Fruit fly (Drosophila melanogaster) whole organism, embryonic: ENCODE results near the gene mrva.

Experiments
- CG10654 ChIP-seq: fragments of 200-800 bp; sonication (Bioruptor generic); optimal IDR thresholded peaks from 2 replicates; lab custom pipeline; 2016; ENCODE audit warnings: missing biosample characterization, missing genetic modification characterization
- CG11093 ChIP-seq: fragments of 200-800 bp; sonication (Bioruptor generic); IDR thresholded peaks from 3 replicates; pipeline ENCODE4 v1.3.6; 2022; ENCODE audit warnings: missing biosample characterization, missing genetic modification characterization
- CG13775 ChIP-seq: fragments of 200-800 bp; sonication (Bioruptor generic); optimal IDR thresholded peaks from 3 replicates; lab custom pipeline; 2017; ENCODE audit warnings: missing biosample characterization, mild to moderate bottlenecking, missing genetic modification characterization
- CG14710 ChIP-seq: fragments of 200-800 bp; sonication (Bioruptor generic); optimal IDR thresholded peaks from 3 replicates; lab custom pipeline; 2019; ENCODE audit warnings: missing biosample characterization, mild to moderate bottlenecking, missing genetic modification characterization, moderate library complexity
- CG14965 ChIP-seq: fragments of 200-800 bp; sonication (Bioruptor generic); optimal IDR thresholded peaks from 2 replicates; lab custom pipeline; 2016; ENCODE audit warnings: missing biosample characterization, missing genetic modification characterization, borderline replicate concordance
- CG1602 ChIP-seq: fragments of 200-800 bp; sonication (Bioruptor generic); optimal IDR thresholded peaks from 3 replicates; lab custom pipeline; 2016; ENCODE audit warnings: missing biosample characterization, missing genetic modification characterization
- CG1603 ChIP-seq: fragments of 200-800 bp; sonication (Bioruptor generic); optimal IDR thresholded peaks from 2 replicates; lab custom pipeline; 2019; ENCODE audit warnings: missing biosample characterization, mild to moderate bottlenecking, missing genetic modification characterization, moderate library complexity
- CG16813 ChIP-seq: fragments of 200-800 bp; sonication (Bioruptor generic); IDR thresholded peaks from 3 replicates; pipeline ENCODE4 v1.3.6; 2022; ENCODE audit warnings: missing biosample characterization, missing genetic modification characterization; ENCODE audit not compliant: partially characterized antibody
- CG16815 ChIP-seq: fragments of 200-800 bp; sonication (Bioruptor generic); optimal IDR thresholded peaks from 3 replicates; lab custom pipeline; 2017; ENCODE audit warnings: missing biosample characterization, mild to moderate bottlenecking, missing genetic modification characterization
- CG2199 ChIP-seq: fragments of 200-800 bp; sonication (Bioruptor generic); IDR thresholded peaks from 3 replicates; pipeline ENCODE4 v1.3.6; 2022; ENCODE audit warnings: missing biosample characterization, missing genetic modification characterization
- CG2889 ChIP-seq: fragments of 200-800 bp; sonication (Bioruptor generic); IDR thresholded peaks from 3 replicates; pipeline ENCODE4 v1.3.6; 2022; ENCODE audit warnings: missing biosample characterization, missing genetic modification characterization
- CG30020 ChIP-seq: fragments of 200-800 bp; optimal IDR thresholded peaks from 2 replicates; lab custom pipeline; 2019; ENCODE audit warnings: missing biosample characterization, mild to moderate bottlenecking, missing genetic modification characterization, moderate library complexity
- CG3281 ChIP-seq: fragments of 200-800 bp; sonication (Bioruptor generic); optimal IDR thresholded peaks from 3 replicates; lab custom pipeline; 2017; ENCODE audit warnings: missing biosample characterization, mild to moderate bottlenecking, missing genetic modification characterization
- CG33557 ChIP-seq: fragments of 200-800 bp; sonication (Bioruptor generic); optimal IDR thresholded peaks from 2 replicates; lab custom pipeline; 2019; ENCODE audit warnings: missing biosample characterization, mild to moderate bottlenecking, missing genetic modification characterization, moderate library complexity
- CG4820 ChIP-seq: fragments of 200-800 bp; sonication (Bioruptor generic); optimal IDR thresholded peaks from 3 replicates; lab custom pipeline; 2016; ENCODE audit warnings: missing biosample characterization, missing genetic modification characterization
- CG4854 ChIP-seq: fragments of 200-800 bp; sonication (Bioruptor generic); optimal IDR thresholded peaks from 2 replicates; lab custom pipeline; 2016; ENCODE audit warnings: missing biosample characterization, missing genetic modification characterization, inconsistent platforms
- CG6254 ChIP-seq: fragments of 200-800 bp; sonication (Bioruptor generic); optimal IDR thresholded peaks from 3 replicates; lab custom pipeline; 2017; ENCODE audit warnings: mild to moderate bottlenecking, missing biosample characterization, missing genetic modification reagents, missing genetic modification characterization
- CG6765 ChIP-seq: fragments of 200-800 bp; sonication (Bioruptor generic); optimal IDR thresholded peaks from 3 replicates; lab custom pipeline; 2017; ENCODE audit warnings: missing biosample characterization, mild to moderate bottlenecking, missing genetic modification characterization
- CG8281 ChIP-seq: fragments of 200-800 bp; sonication (Bioruptor generic); optimal IDR thresholded peaks from 2 replicates; lab custom pipeline; 2018; ENCODE audit warnings: missing biosample characterization, mild to moderate bottlenecking, missing genetic modification characterization, moderate library complexity
- CG9437 ChIP-seq: fragments of 200-800 bp; sonication (Bioruptor generic); optimal IDR thresholded peaks from 2 replicates; lab custom pipeline; 2018; ENCODE audit warnings: missing biosample characterization, mild to moderate bottlenecking, missing genetic modification characterization
- CG9797 ChIP-seq: fragments of 200-800 bp; sonication (Bioruptor generic); optimal IDR thresholded peaks from 3 replicates; lab custom pipeline; 2018; ENCODE audit warnings: missing biosample characterization, mild to moderate bottlenecking, missing genetic modification characterization
- CrebB ChIP-seq: fragments of 200-800 bp; sonication (Bioruptor generic); optimal IDR thresholded peaks from 3 replicates; lab custom pipeline; 2018; ENCODE audit warnings: missing biosample characterization, mild to moderate bottlenecking, missing genetic modification characterization
- D19B ChIP-seq: fragments of 200-800 bp; sonication (Bioruptor generic); optimal IDR thresholded peaks from 2 replicates; lab custom pipeline; 2017; ENCODE audit warnings: missing biosample characterization, mild to moderate bottlenecking, missing genetic modification characterization
- Dek ChIP-seq: fragments of 200-800 bp; sonication (Bioruptor generic); optimal IDR thresholded peaks from 3 replicates; lab custom pipeline; 2019; ENCODE audit warnings: missing biosample characterization, mild to moderate bottlenecking, missing genetic modification characterization, moderate library complexity
- Dp ChIP-seq: fragments of 200-800 bp; sonication (Bioruptor generic); optimal IDR thresholded peaks from 2 replicates; lab custom pipeline; 2018; ENCODE audit warnings: missing biosample characterization, mild to moderate bottlenecking, missing genetic modification characterization, moderate library complexity
- HHEX ChIP-seq: fragments of 200-800 bp; sonication (Bioruptor generic); optimal IDR thresholded peaks from 3 replicates; lab custom pipeline; 2017; ENCODE audit warnings: missing biosample characterization, mild to moderate bottlenecking, missing genetic modification characterization, missing genetic modification reagents
- Hmx ChIP-seq: fragments of 200-800 bp; sonication (Bioruptor generic); optimal IDR thresholded peaks from 2 replicates; lab custom pipeline; 2016; ENCODE audit warnings: missing biosample characterization, missing genetic modification characterization
- Hr39 ChIP-seq: fragments of >200 bp; optimal IDR thresholded peaks from 2 replicates; lab custom pipeline; 2017
- Ravus ChIP-seq: fragments of 200-800 bp; sonication (Bioruptor generic); IDR thresholded peaks from 2 replicates; pipeline ENCODE4 v1.3.6; 2022; ENCODE audit warnings: missing biosample characterization, missing genetic modification characterization
- TFAM ChIP-seq: fragments of 200-800 bp; sonication (Bioruptor generic); optimal IDR thresholded peaks from 2 replicates; lab custom pipeline; 2017; ENCODE audit warnings: missing biosample characterization, missing genetic modification characterization, inconsistent platforms
- cad ChIP-seq: fragments of >200 bp; optimal IDR thresholded peaks from 2 replicates; lab custom pipeline; 2017; ENCODE audit warnings: missing biosample characterization, missing genetic modification characterization
- caup ChIP-seq: fragments of 200-800 bp; sonication (Bioruptor generic); optimal IDR thresholded peaks from 3 replicates; lab custom pipeline; 2017; ENCODE audit warnings: missing biosample characterization, mild to moderate bottlenecking, missing genetic modification characterization, moderate library complexity; ENCODE audit not compliant: severe bottlenecking
- danr ChIP-seq: fragments of 200-800 bp; sonication (Bioruptor generic); IDR thresholded peaks from 2 replicates; pipeline ENCODE4 v1.3.6; 2022; ENCODE audit warnings: missing biosample characterization, missing genetic modification characterization
- dysf ChIP-seq: fragments of 200-800 bp; sonication (Bioruptor generic); IDR thresholded peaks from 3 replicates; pipeline ENCODE4 v1.3.6; 2022; ENCODE audit warnings: missing biosample characterization, missing genetic modification characterization
- en ChIP-seq: fragments of 200-800 bp; sonication (Bioruptor generic); optimal IDR thresholded peaks from 2 replicates; lab custom pipeline; 2016; ENCODE audit warnings: missing biosample characterization, missing genetic modification characterization
- esg ChIP-seq: fragments of 200-800 bp; sonication (Bioruptor generic); conservative IDR thresholded peaks from 2 replicates; pipeline ENCODE4 v1.3.6; 2022; ENCODE audit warnings: missing biosample characterization, missing genetic modification characterization
- gsb-n ChIP-seq: fragments of 200-800 bp; sonication (Bioruptor generic); optimal IDR thresholded peaks from 3 replicates; lab custom pipeline; 2018; ENCODE audit warnings: missing biosample characterization, mild to moderate bottlenecking, missing genetic modification characterization
- hb ChIP-seq: fragments of 200-800 bp; sonication (Bioruptor generic); IDR thresholded peaks from 3 replicates; pipeline ENCODE4 v1.3.6; 2022; ENCODE audit warnings: missing biosample characterization, missing genetic modification characterization; ENCODE audit not compliant: partially characterized antibody
- inv ChIP-seq: fragments of 200-800 bp; sonication (Bioruptor generic); IDR thresholded peaks from 2 replicates; pipeline ENCODE4 v1.3.6; 2022; ENCODE audit warnings: missing biosample characterization, missing genetic modification characterization; ENCODE audit not compliant: partially characterized antibody
- lab ChIP-seq: fragments of 200-800 bp; sonication (Bioruptor generic); optimal IDR thresholded peaks from 3 replicates; lab custom pipeline; 2017; ENCODE audit warnings: missing biosample characterization, missing genetic modification characterization, mild to moderate bottlenecking, moderate library complexity, missing genetic modification reagents
- lov ChIP-seq, 2 experiments: fragments of 200-800 bp in 1 of 2; fragments of >200 bp in 1 of 2; sonication (Bioruptor generic) in 1 of 2; IDR thresholded peaks in 1 of 2; optimal IDR thresholded peaks in 1 of 2; 2 replicates in 1 of 2; 3 replicates in 1 of 2; pipeline versions ENCODE4 v1.3.6 to Lab custom; 2017 to 2022; ENCODE audit warnings: missing biosample characterization in 1 of 2, missing genetic modification characterization in 1 of 2
- maf-S ChIP-seq: fragments of 200-800 bp; sonication (Bioruptor generic); optimal IDR thresholded peaks from 2 replicates; lab custom pipeline; 2016; ENCODE audit warnings: missing biosample characterization, missing genetic modification characterization
- mld ChIP-seq: fragments of 200-800 bp; sonication (Bioruptor generic); IDR thresholded peaks from 3 replicates; pipeline ENCODE4 v1.3.6; 2022; ENCODE audit warnings: missing biosample characterization, missing genetic modification characterization; ENCODE audit not compliant: partially characterized antibody
- oc ChIP-seq: fragments of 200-800 bp; sonication (Bioruptor generic); optimal IDR thresholded peaks from 2 replicates; lab custom pipeline; 2018; ENCODE audit warnings: missing biosample characterization, mild to moderate bottlenecking, missing genetic modification characterization, moderate library complexity
- sqz ChIP-seq: fragments of 200-800 bp; sonication (Bioruptor generic); optimal IDR thresholded peaks from 3 replicates; lab custom pipeline; 2018; ENCODE audit warnings: missing biosample characterization, mild to moderate bottlenecking, missing genetic modification characterization
- ttk ChIP-seq: fragments of 200-800 bp; sonication (Bioruptor generic); IDR thresholded peaks from 2 replicates; pipeline ENCODE4 v2.1.2; 2022; ENCODE audit warnings: missing biosample characterization, missing genetic modification characterization
- usp ChIP-seq: fragments of >200 bp; optimal IDR thresholded peaks from 2 replicates; lab custom pipeline; 2017; ENCODE audit warnings: missing biosample characterization, missing genetic modification characterization
- vvl ChIP-seq: fragments of 200-800 bp; sonication (Bioruptor generic); IDR thresholded peaks from 2 replicates; pipeline ENCODE4 v1.3.6; 2022; ENCODE audit warnings: missing biosample characterization, missing genetic modification characterization
- wek ChIP-seq: fragments of 200-800 bp; sonication (Bioruptor generic); optimal IDR thresholded peaks from 3 replicates; lab custom pipeline; 2018; ENCODE audit warnings: missing biosample characterization, mild to moderate bottlenecking, missing genetic modification characterization, moderate library complexity

The mrva gene

DNA sequence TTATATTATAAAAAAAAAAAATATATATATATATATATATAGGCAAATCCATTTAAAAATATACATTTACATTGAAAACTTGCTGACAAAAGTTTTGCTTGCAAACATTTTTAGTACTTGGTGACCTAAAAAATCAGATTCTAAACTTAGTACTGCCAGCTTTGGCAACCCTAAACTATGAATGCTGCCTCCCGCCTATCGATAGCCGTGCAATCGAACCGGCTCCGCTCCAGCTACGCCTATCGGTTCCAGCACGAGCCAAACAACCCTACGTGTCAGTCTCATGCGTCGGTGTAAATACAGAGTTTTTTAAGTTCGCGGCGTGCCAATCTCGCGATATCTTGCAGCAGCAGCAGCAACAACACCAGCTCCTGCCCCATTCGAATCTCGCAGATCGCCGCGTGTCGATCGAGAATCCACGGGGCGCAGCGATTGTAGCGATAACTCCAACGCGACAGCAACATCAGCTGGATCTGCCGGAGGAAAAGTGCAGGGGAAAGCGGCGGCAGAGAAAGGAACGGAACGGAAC lies 31.7 kb upstream of the mrva start, which contains the start of gene Sec63 (continued):
- TF ChIP-seq CG4854 (GFP tag; lab: Kevin White, UChicago) (no peak), CG6765 (GFP tag; lab: Kevin White, UChicago) (no peak), CG16815 (GFP tag; lab: Kevin White, UChicago) (no peak), HHEX (peak; percentile 34), caup (GFP tag; lab: Kevin White, UChicago) (peak; percentile 27), danr (GFP tag; lab: Robert Waterston, UW) (no peak), mld (peak; percentile 87; the same call in 2 of the 3 replicates), vvl (GFP tag; lab: Robert Waterston, UW) (peak; percentile 11; the same call in 1 of the 2 replicates), CG16813 (peak; percentile 81), Ravus (GFP tag; lab: Robert Waterston, UW) (0 out of 2 replicates have a peak, but pooled peaks have one; percentile 9), CG3281 (peak; percentile 58), CG14965 (GFP tag; lab: Kevin White, UChicago) (no peak), CG14710 (no peak), lov (optimal IDR thresholded peaks at IDR 0.05; lab: Kevin White, UChicago) (no peak), lov (GFP tag; IDR thresholded peaks at IDR 0.05; lab: Robert Waterston, UW) (0 out of 3 replicates have a peak, but pooled peaks have one; percentile 54), maf-S (no peak), Dp (peak; percentile 43), hb (GFP tag; lab: Robert Waterston, UW) (peak; percentile 87), CG4820 (peak; percentile 21), CG9437 (GFP tag; lab: Kevin White, UChicago) (no peak), D19B (GFP tag; lab: Kevin White, UChicago) (no peak), oc (tag; lab: Kevin White, UChicago) (no peak), wek (GFP tag; lab: Kevin White, UChicago) (no peak), CG1602 (GFP tag; lab: Kevin White, UChicago) (no peak), CG30020 (tag; lab: Kevin White, UChicago) (peak; percentile 12), sqz (GFP tag; lab: Kevin White, UChicago) (no peak), CG2199 (peak; percentile 23; the same call in 1 of the 3 replicates), en (no peak), TFAM (GFP tag; lab: Kevin White, UChicago) (no peak), CG2889 (GFP tag; lab: Robert Waterston, UW) (no peak), usp (GFP tag; lab: Kevin White, UChicago) (no peak), CG8281 (tag; lab: Kevin White, UChicago) (no peak), Hmx (GFP tag; lab: Kevin White, UChicago) (no peak), cad (no peak), esg (GFP tag; lab: Robert Waterston, UW) (peak; percentile 42; the same call in 1 of the 2 replicates), CG10654 (no peak), inv (GFP tag; lab: Robert Waterston, UW) (peak; percentile 75), lab (GFP tag; lab: Kevin White, UChicago) (peak; percentile 50), CG9797 (GFP tag; lab: Kevin White, UChicago) (no peak), dysf (GFP tag; lab: Robert Waterston, UW) (no peak; the same call in 2 of the 3 replicates), Hr39 (lab: Kevin White, UChicago) (no peak), Dek (no peak), CG6254 (GFP tag; lab: Kevin White, UChicago) (peak; percentile 15), ttk (GFP tag; lab: Robert Waterston, UW) (0 out of 2 replicates have a peak, but pooled peaks have one; percentile 29), CG1603 (tag; lab: Kevin White, UChicago) (peak; percentile 54), CrebB (no peak), gsb-n (no peak), CG33557 (no peak), CG11093 (no peak), CG13775 (GFP tag; lab: Kevin White, UChicago) (peak; percentile 48)
